Fruit fly (Drosophila melanogaster): ENCODE results near the gene dmrt99B.

The dmrt99B gene

DNA sequence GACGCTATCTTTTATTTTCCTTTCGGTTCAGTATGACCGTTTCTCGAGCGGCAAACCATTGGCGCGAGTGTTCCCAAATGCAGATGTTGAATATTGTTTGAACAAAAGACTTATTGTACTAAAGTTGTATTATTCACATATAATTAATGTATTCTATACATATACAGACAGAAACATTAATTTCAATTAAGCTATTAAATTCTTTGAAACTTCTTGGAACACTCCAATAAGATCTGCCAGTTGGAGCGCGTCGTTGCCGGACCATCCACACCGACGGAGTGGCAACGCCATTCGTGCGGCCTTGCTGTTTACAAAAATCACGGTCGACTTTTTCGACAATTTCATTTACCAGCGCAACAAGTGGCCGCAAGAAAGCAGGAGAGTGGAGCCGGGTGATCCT is 52.7 kb downstream of the dmrt99B start, which contains the start of the genes Wdr24 and IntS11 (continued):
- TF ChIP-seq CG10321 (GFP tag; IDR thresholded peaks at IDR 0.05): no peak
- TF ChIP-seq lilli (GFP tag; optimal IDR thresholded peaks at IDR 0.05): peak; percentile 93
- TF ChIP-seq ems (GFP tag; optimal IDR thresholded peaks at IDR 0.05): peak; percentile 69
- TF ChIP-seq CG15696 (tag; optimal IDR thresholded peaks at IDR 0.05): peak; percentile 60
- TF ChIP-seq CG9817 (tag; optimal IDR thresholded peaks at IDR 0.05): peak; percentile 93
- TF ChIP-seq CG14014 (GFP tag; IDR thresholded peaks at IDR 0.05): peak; percentile 94
- TF ChIP-seq vfl (GFP tag; optimal IDR thresholded peaks at IDR 0.05): peak; percentile 81
- peak; percentile 44 for TF ChIP-seq Bdp1 (GFP tag; optimal IDR thresholded peaks at IDR 0.05)
- TF ChIP-seq pros (GFP tag; optimal IDR thresholded peaks at IDR 0.05): peak; percentile 2
- TF ChIP-seq grau (tag; optimal IDR thresholded peaks at IDR 0.05): peak; percentile 90
- TF ChIP-seq toy (GFP tag; IDR thresholded peaks at IDR 0.05): peak; percentile 85
- TF ChIP-seq CG13287 (GFP tag; IDR thresholded peaks at IDR 0.05; ENCODE audit: partially characterized antibody): peak; percentile 64; the same call in 1 of the 2 replicates
- peak; percentile 59 for TF ChIP-seq zen (tag; optimal IDR thresholded peaks at IDR 0.05)
- no peak for TF ChIP-seq CG7745 (tag; optimal IDR thresholded peaks at IDR 0.05)
- TF ChIP-seq MESR4 (GFP tag; optimal IDR thresholded peaks at IDR 0.05): peak; percentile 52
- TF ChIP-seq Chrac-16 (GFP tag; optimal IDR thresholded peaks at IDR 0.05): peak; percentile 80
- no peak for TF ChIP-seq crol (GFP tag; IDR thresholded peaks at IDR 0.05)
- TF ChIP-seq Nf-YC (tag; optimal IDR thresholded peaks at IDR 0.05): peak; percentile 63
- TF ChIP-seq her (GFP tag; optimal IDR thresholded peaks at IDR 0.05): no peak
- TF ChIP-seq Oli (tag; optimal IDR thresholded peaks at IDR 0.05): peak; percentile 70
- peak; percentile 77 for TF ChIP-seq shn (GFP tag; optimal IDR thresholded peaks at IDR 0.05)
- peak; percentile 28 to 71 for TF ChIP-seq chif (GFP tag; optimal IDR thresholded peaks at IDR 0.05)
- TF ChIP-seq bab2 (GFP tag; optimal IDR thresholded peaks at IDR 0.05): peak; percentile 79
- TF ChIP-seq Spps (tag; optimal IDR thresholded peaks at IDR 0.05): no peak
- TF ChIP-seq Dref (GFP tag; IDR thresholded peaks at IDR 0.05): peak; percentile 43
- TF ChIP-seq Xbp1 (GFP tag; optimal IDR thresholded peaks at IDR 0.05): peak; percentile 84
- TF ChIP-seq sisA (GFP tag; IDR thresholded peaks at IDR 0.05): peak; percentile 93
- no peak for TF ChIP-seq CG3065 (GFP tag; optimal IDR thresholded peaks at IDR 0.05)
- peak; percentile 98 for TF ChIP-seq MBD-R2 (GFP tag; IDR thresholded peaks at IDR 0.05)
- TF ChIP-seq Hey (tag; optimal IDR thresholded peaks at IDR 0.05): no peak
- peak; percentile 84 for TF ChIP-seq CG1602 (GFP tag; optimal IDR thresholded peaks at IDR 0.05)
- peak; percentile 84 for TF ChIP-seq CG18599 (GFP tag; optimal IDR thresholded peaks at IDR 0.05)
- TF ChIP-seq Sox100B (GFP tag; optimal IDR thresholded peaks at IDR 0.05): no peak
- peak; percentile 88 for TF ChIP-seq nmo (GFP tag; optimal IDR thresholded peaks at IDR 0.05)
- no peak for TF ChIP-seq pan (optimal IDR thresholded peaks at IDR 0.05)
- TF ChIP-seq pan (GFP tag; optimal IDR thresholded peaks at IDR 0.05 in 1 of 2, IDR thresholded peaks at IDR 0.05 in 1 of 2): peak in 1 of 2 experiments; percentile 96
- TF ChIP-seq disco-r (GFP tag; optimal IDR thresholded peaks at IDR 0.05): peak; percentile 7
- peak; percentile 88 for TF ChIP-seq CG31224 (GFP tag; IDR thresholded peaks at IDR 0.05)
- TF ChIP-seq eve (GFP tag; optimal IDR thresholded peaks at IDR 0.05): no peak
- no peak for TF ChIP-seq CG13894 (tag; optimal IDR thresholded peaks at IDR 0.05)
- TF ChIP-seq hbn (GFP tag; IDR thresholded peaks at IDR 0.05; ENCODE audit: partially characterized antibody): no peak
- peak; percentile 98 for TF ChIP-seq ftz-f1 (GFP tag; optimal IDR thresholded peaks at IDR 0.05)
- TF ChIP-seq Oaz (GFP tag; IDR thresholded peaks at IDR 0.05): peak; percentile 87
- TF ChIP-seq caup (GFP tag; optimal IDR thresholded peaks at IDR 0.05; ENCODE audit: severe bottlenecking): peak; percentile 79
- peak; percentile 67 for TF ChIP-seq CG18619 (GFP tag; optimal IDR thresholded peaks at IDR 0.05)
- peak; percentile 88 for TF ChIP-seq CG6272 (GFP tag; IDR thresholded peaks at IDR 0.05)
- peak; percentile 73 for TF ChIP-seq pzg (GFP tag; optimal IDR thresholded peaks at IDR 0.05)
- TF ChIP-seq Dad (GFP tag; optimal IDR thresholded peaks at IDR 0.05): peak; percentile 49
- no peak for TF ChIP-seq Asciz (GFP tag; optimal IDR thresholded peaks at IDR 0.05)
- peak; percentile 71 for TF ChIP-seq CG7556 (GFP tag; optimal IDR thresholded peaks at IDR 0.05)
- TF ChIP-seq ken (GFP tag; IDR thresholded peaks at IDR 0.05): peak; percentile 90

Measured in whole organism, embryonic.